Fruit fly (Drosophila melanogaster) whole organism, embryonic: ENCODE results near the gene CG43085.

Experiments used
- Ada2b ChIP-seq: fragments of 200-800 bp; sonication (Bioruptor generic); IDR thresholded peaks from 2 replicates; pipeline ENCODE4 v1.3.6; 2022; ENCODE audit warnings: missing biosample characterization, missing genetic modification characterization
- Asciz ChIP-seq: fragments of 200-800 bp; sonication (Bioruptor generic); optimal IDR thresholded peaks from 2 replicates; lab custom pipeline; 2017; ENCODE audit warnings: missing biosample characterization, mild to moderate bottlenecking, missing genetic modification characterization, missing genetic modification reagents
- Bdp1 ChIP-seq: fragments of 200-800 bp; sonication (Bioruptor generic); optimal IDR thresholded peaks from 3 replicates; lab custom pipeline; 2016; ENCODE audit warnings: missing biosample characterization, missing genetic modification characterization
- Bgb ChIP-seq: fragments of 200-800 bp; sonication (Bioruptor generic); IDR thresholded peaks from 2 replicates; pipeline ENCODE4 v1.3.6; 2022; ENCODE audit warnings: missing biosample characterization, missing genetic modification characterization; ENCODE audit not compliant: partially characterized antibody
- BtbVII ChIP-seq: fragments of 200-800 bp; sonication (Bioruptor generic); optimal IDR thresholded peaks from 3 replicates; lab custom pipeline; 2017; ENCODE audit warnings: missing biosample characterization, mild to moderate bottlenecking, missing genetic modification characterization
- CG10543 ChIP-seq: fragments of 200-800 bp; sonication (Bioruptor generic); optimal IDR thresholded peaks from 3 replicates; lab custom pipeline; 2017; ENCODE audit warnings: missing biosample characterization, mild to moderate bottlenecking, missing genetic modification characterization, moderate library complexity
- CG11456 ChIP-seq: fragments of 200-800 bp; sonication (Bioruptor generic); IDR thresholded peaks from 3 replicates; pipeline ENCODE4 v1.3.6; 2022; ENCODE audit warnings: missing biosample characterization, missing genetic modification characterization
- CG11504 ChIP-seq: fragments of 200-800 bp; sonication (Bioruptor generic); optimal IDR thresholded peaks from 3 replicates; lab custom pipeline; 2019; ENCODE audit warnings: missing biosample characterization, mild to moderate bottlenecking, missing genetic modification characterization, moderate library complexity
- CG11696 ChIP-seq: fragments of 200-800 bp; sonication (Bioruptor generic); IDR thresholded peaks from 2 replicates; pipeline ENCODE4 v1.3.6; 2022; ENCODE audit warnings: missing biosample characterization, missing genetic modification characterization
- CG12155 ChIP-seq: fragments of 200-800 bp; sonication (Bioruptor generic); optimal IDR thresholded peaks from 3 replicates; lab custom pipeline; 2016; ENCODE audit warnings: missing biosample characterization, missing genetic modification characterization
- CG13624 ChIP-seq: fragments of 200-800 bp; sonication (Bioruptor generic); optimal IDR thresholded peaks from 2 replicates; lab custom pipeline; 2016; ENCODE audit warnings: missing biosample characterization, missing genetic modification characterization
- CG15601 ChIP-seq: fragments of 200-800 bp; sonication (Bioruptor generic); optimal IDR thresholded peaks from 3 replicates; lab custom pipeline; 2019; ENCODE audit warnings: missing biosample characterization, mild to moderate bottlenecking, missing genetic modification characterization, moderate library complexity
- CG1602 ChIP-seq: fragments of 200-800 bp; sonication (Bioruptor generic); optimal IDR thresholded peaks from 3 replicates; lab custom pipeline; 2016; ENCODE audit warnings: missing biosample characterization, missing genetic modification characterization
- CG16863 ChIP-seq: fragments of 200-800 bp; sonication (Bioruptor generic); optimal IDR thresholded peaks from 3 replicates; lab custom pipeline; 2016; ENCODE audit warnings: missing biosample characterization, missing genetic modification characterization
- CG2889 ChIP-seq: fragments of 200-800 bp; sonication (Bioruptor generic); IDR thresholded peaks from 3 replicates; pipeline ENCODE4 v1.3.6; 2022; ENCODE audit warnings: missing biosample characterization, missing genetic modification characterization
- CG30431 ChIP-seq: fragments of 200-800 bp; sonication (Bioruptor generic); optimal IDR thresholded peaks from 2 replicates; lab custom pipeline; 2017; ENCODE audit warnings: missing biosample characterization, missing genetic modification characterization
- CG31224 ChIP-seq: fragments of 200-800 bp; sonication (Bioruptor generic); IDR thresholded peaks from 2 replicates; pipeline ENCODE4 v1.3.6; 2022; ENCODE audit warnings: missing biosample characterization, missing genetic modification characterization
- CG31365 ChIP-seq: fragments of 200-800 bp; sonication (Bioruptor generic); optimal IDR thresholded peaks from 2 replicates; lab custom pipeline; 2018; ENCODE audit warnings: missing biosample characterization, mild to moderate bottlenecking, missing genetic modification characterization
- CG3407 ChIP-seq: fragments of 200-800 bp; sonication (Bioruptor generic); optimal IDR thresholded peaks from 2 replicates; lab custom pipeline; 2018; ENCODE audit warnings: missing biosample characterization, mild to moderate bottlenecking, missing genetic modification characterization
- CG4820 ChIP-seq: fragments of 200-800 bp; sonication (Bioruptor generic); optimal IDR thresholded peaks from 3 replicates; lab custom pipeline; 2016; ENCODE audit warnings: missing biosample characterization, missing genetic modification characterization
- CG6689 ChIP-seq: fragments of 200-800 bp; sonication (Bioruptor generic); IDR thresholded peaks from 2 replicates; pipeline ENCODE4 v1.3.6; 2022; ENCODE audit warnings: missing biosample characterization, missing genetic modification characterization
- CG6791 ChIP-seq: fragments of 200-800 bp; sonication (Bioruptor generic); IDR thresholded peaks from 3 replicates; pipeline ENCODE4 v1.3.6; 2022; ENCODE audit warnings: missing biosample characterization, missing genetic modification characterization; ENCODE audit not compliant: partially characterized antibody
- CG7357 ChIP-seq: fragments of 200-800 bp; sonication (Bioruptor generic); IDR thresholded peaks from 3 replicates; pipeline ENCODE4 v1.3.6; 2022; ENCODE audit warnings: missing biosample characterization, missing genetic modification characterization
- CG7786 ChIP-seq: fragments of 200-800 bp; sonication (Bioruptor generic); optimal IDR thresholded peaks from 2 replicates; lab custom pipeline; 2016; ENCODE audit warnings: missing biosample characterization, missing genetic modification characterization
- CG7928 ChIP-seq: fragments of 200-800 bp; sonication (Bioruptor generic); optimal IDR thresholded peaks from 2 replicates; lab custom pipeline; 2017; ENCODE audit warnings: missing biosample characterization, mild to moderate bottlenecking, missing genetic modification characterization
- CG9727 ChIP-seq: fragments of 200-800 bp; sonication (Bioruptor generic); optimal IDR thresholded peaks from 3 replicates; lab custom pipeline; 2017; ENCODE audit warnings: missing biosample characterization, mild to moderate bottlenecking, missing genetic modification characterization
- CG9797 ChIP-seq: fragments of 200-800 bp; sonication (Bioruptor generic); optimal IDR thresholded peaks from 3 replicates; lab custom pipeline; 2018; ENCODE audit warnings: missing biosample characterization, mild to moderate bottlenecking, missing genetic modification characterization
- Camta ChIP-seq: fragments of 200-800 bp; sonication (Bioruptor generic); optimal IDR thresholded peaks from 2 replicates; lab custom pipeline; 2016; ENCODE audit warnings: missing biosample characterization, missing genetic modification characterization
- Ets65A ChIP-seq: fragments of 200-800 bp; sonication (Bioruptor generic); peaks from one replicate; lab custom pipeline; 2016; ENCODE audit warnings: missing biosample characterization, missing genetic modification characterization
- Fer3 ChIP-seq: fragments of 200-800 bp; sonication (Bioruptor generic); optimal IDR thresholded peaks from 2 replicates; lab custom pipeline; 2018; ENCODE audit warnings: missing biosample characterization, mild to moderate bottlenecking, missing genetic modification characterization, moderate library complexity
- Myb ChIP-seq: fragments of 200-800 bp; sonication (Bioruptor generic); optimal IDR thresholded peaks from 2 replicates; lab custom pipeline; 2016; ENCODE audit warnings: missing biosample characterization, missing genetic modification characterization
- NC2β ChIP-seq: fragments of 200-800 bp; sonication (Bioruptor generic); optimal IDR thresholded peaks from 2 replicates; lab custom pipeline; 2016; ENCODE audit warnings: missing biosample characterization, missing genetic modification characterization
- NfI ChIP-seq: fragments of 200-800 bp; sonication (Bioruptor generic); optimal IDR thresholded peaks from 3 replicates; lab custom pipeline; 2018; ENCODE audit warnings: missing biosample characterization, mild to moderate bottlenecking, missing genetic modification characterization, moderate library complexity
- PHDP ChIP-seq: fragments of 200-800 bp; sonication (Bioruptor generic); optimal IDR thresholded peaks from 3 replicates; lab custom pipeline; 2018; ENCODE audit warnings: missing biosample characterization, mild to moderate bottlenecking, missing genetic modification characterization, moderate library complexity
- Sry-δ ChIP-seq: fragments of 200-800 bp; sonication (Bioruptor generic); optimal IDR thresholded peaks from 2 replicates; lab custom pipeline; 2016; ENCODE audit warnings: missing biosample characterization, missing genetic modification characterization
- Usf ChIP-seq: fragments of 200-800 bp; sonication (Bioruptor generic); optimal IDR thresholded peaks from 2 replicates; lab custom pipeline; 2017; ENCODE audit warnings: missing genotype, missing biosample characterization, missing genetic modification characterization
- cas ChIP-seq: fragments of 200-800 bp; sonication (Bioruptor generic); IDR thresholded peaks from 2 replicates; pipeline ENCODE4 v1.3.6; 2022; ENCODE audit warnings: missing biosample characterization, missing genetic modification characterization
- cwo ChIP-seq: fragments of 200-800 bp; sonication (Bioruptor generic); optimal IDR thresholded peaks from 3 replicates; lab custom pipeline; 2017; ENCODE audit warnings: missing biosample characterization, missing genetic modification characterization, mild to moderate bottlenecking, moderate library complexity, missing genetic modification reagents
- dimm ChIP-seq: fragments of 200-800 bp; sonication (Bioruptor generic); IDR thresholded peaks from 2 replicates; pipeline ENCODE4 v1.3.6; 2022; ENCODE audit warnings: missing biosample characterization, missing genetic modification characterization
- esg ChIP-seq: fragments of 200-800 bp; sonication (Bioruptor generic); conservative IDR thresholded peaks from 2 replicates; pipeline ENCODE4 v1.3.6; 2022; ENCODE audit warnings: missing biosample characterization, missing genetic modification characterization
- fd3F ChIP-seq: fragments of 200-800 bp; sonication (Bioruptor generic); optimal IDR thresholded peaks from 2 replicates; lab custom pipeline; 2018; ENCODE audit warnings: missing biosample characterization, mild to moderate bottlenecking, missing genetic modification characterization, moderate library complexity
- fd96Cb ChIP-seq: fragments of 200-800 bp; sonication (Bioruptor generic); optimal IDR thresholded peaks from 2 replicates; lab custom pipeline; 2018; ENCODE audit warnings: missing biosample characterization, mild to moderate bottlenecking, missing genetic modification characterization, moderate library complexity
- grau ChIP-seq: fragments of 200-800 bp; optimal IDR thresholded peaks from 3 replicates; lab custom pipeline; 2019; ENCODE audit warnings: missing biosample characterization, mild to moderate bottlenecking, missing genetic modification characterization, moderate library complexity
- kay ChIP-seq: fragments of 200-800 bp; sonication (Bioruptor generic); optimal IDR thresholded peaks from 2 replicates; lab custom pipeline; 2016; ENCODE audit warnings: missing biosample characterization, missing genetic modification characterization
- odd ChIP-seq: fragments of 200-800 bp; sonication (Bioruptor generic); optimal IDR thresholded peaks from 2 replicates; lab custom pipeline; 2017; ENCODE audit warnings: missing biosample characterization, mild to moderate bottlenecking, missing genetic modification characterization
- pfk ChIP-seq: fragments of 200-800 bp; sonication (Bioruptor generic); optimal IDR thresholded peaks from 2 replicates; lab custom pipeline; 2018; ENCODE audit warnings: missing biosample characterization, mild to moderate bottlenecking, missing genetic modification characterization, moderate library complexity
- scrt ChIP-seq: fragments of 200-800 bp; sonication (Bioruptor generic); optimal IDR thresholded peaks from 2 replicates; lab custom pipeline; 2018; ENCODE audit warnings: missing biosample characterization, mild to moderate bottlenecking, missing genetic modification characterization, moderate library complexity
- seq ChIP-seq: fragments of 200-800 bp; sonication (Bioruptor generic); IDR thresholded peaks from 2 replicates; pipeline ENCODE4 v1.3.6; 2022; ENCODE audit warnings: missing biosample characterization, missing genetic modification characterization
- toy ChIP-seq: fragments of 200-800 bp; sonication (Bioruptor generic); IDR thresholded peaks from 2 replicates; pipeline ENCODE4 v1.3.6; 2022; ENCODE audit warnings: missing biosample characterization, missing genetic modification characterization
- vfl ChIP-seq: fragments of 200-800 bp; sonication (Bioruptor generic); optimal IDR thresholded peaks from 2 replicates; lab custom pipeline; 2016; ENCODE audit warnings: missing biosample characterization, missing genetic modification characterization
- zen2 ChIP-seq: fragments of 200-800 bp; sonication (Bioruptor generic); IDR thresholded peaks from 3 replicates; pipeline ENCODE4 v1.3.6; 2022; ENCODE audit warnings: missing biosample characterization, missing genetic modification characterization; ENCODE audit not compliant: partially characterized antibody
- zf30C ChIP-seq: fragments of 200-800 bp; sonication (Bioruptor generic); optimal IDR thresholded peaks from 3 replicates; lab custom pipeline; 2018; ENCODE audit warnings: missing biosample characterization, mild to moderate bottlenecking, missing genetic modification characterization

CG43085 gene

DNA sequence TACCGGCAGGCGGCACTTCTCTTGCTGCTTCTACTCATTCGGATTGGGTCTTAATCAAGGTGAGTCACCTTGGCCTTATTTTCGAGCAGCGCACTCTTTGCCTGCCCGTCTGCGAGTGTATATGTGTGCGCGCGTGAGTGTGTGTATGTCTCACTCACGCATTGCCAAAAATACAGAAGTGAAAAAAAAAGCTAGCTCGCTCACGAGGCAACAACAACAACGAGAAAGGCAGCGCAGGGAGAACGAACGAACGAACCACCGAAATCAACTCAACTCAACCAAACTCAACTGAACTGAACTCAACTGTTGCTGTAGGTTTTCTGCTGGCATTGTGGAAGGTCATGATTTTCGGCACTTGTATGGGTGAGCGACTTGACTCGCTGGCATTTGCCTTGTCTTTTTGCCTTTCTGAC is 32.6 kb downstream of the CG43085 start (continued):
- TF ChIP-seq CG3407 (GFP tag; lab: Kevin White, UChicago) (no peak), Asciz (GFP tag; lab: Kevin White, UChicago) (no peak), vfl (GFP tag; lab: Kevin White, UChicago) (no peak), PHDP (tag; lab: Kevin White, UChicago) (no peak), cwo (GFP tag; lab: Kevin White, UChicago) (peak; percentile 77), Bdp1 (GFP tag; lab: Kevin White, UChicago) (no peak), zen2 (GFP tag; lab: Robert Waterston, UW) (peak; percentile 44; the same call in 1 of the 3 replicates), esg (GFP tag; lab: Robert Waterston, UW) (no peak), CG4820 (GFP tag; lab: Kevin White, UChicago) (no peak), seq (GFP tag; lab: Robert Waterston, UW) (no peak), CG12155 (GFP tag; lab: Kevin White, UChicago) (no peak), scrt (GFP tag; lab: Kevin White, UChicago) (peak; percentile 94), CG1602 (no peak), CG30431 (no peak), NfI (GFP tag; lab: Kevin White, UChicago) (no peak), CG15601 (no peak), CG13624 (GFP tag; lab: Kevin White, UChicago) (no peak), Ada2b (GFP tag; lab: Robert Waterston, UW) (no peak), CG6791 (GFP tag; lab: Robert Waterston, UW) (no peak), CG9727 (no peak), Camta (GFP tag; lab: Kevin White, UChicago) (no peak), Sry-δ (GFP tag; lab: Kevin White, UChicago) (no peak), CG7786 (GFP tag; lab: Kevin White, UChicago) (no peak), dimm (GFP tag; lab: Robert Waterston, UW) (no peak), CG7928 (no peak), CG9797 (GFP tag; lab: Kevin White, UChicago) (no peak), CG6689 (GFP tag; lab: Robert Waterston, UW) (no peak), fd96Cb (tag; lab: Kevin White, UChicago) (no peak), Ets65A (GFP tag; lab: Kevin White, UChicago) (no peak), BtbVII (GFP tag; lab: Kevin White, UChicago) (no peak), NC2β (GFP tag; lab: Kevin White, UChicago) (no peak), grau (no peak), CG11504 (tag; lab: Kevin White, UChicago) (no peak), CG31365 (tag; lab: Kevin White, UChicago) (no peak), CG10543 (peak; percentile 68), CG2889 (GFP tag; lab: Robert Waterston, UW) (no peak), Bgb (GFP tag; lab: Robert Waterston, UW) (peak; percentile 54; the same call in 1 of the 2 replicates), pfk (GFP tag; lab: Kevin White, UChicago) (no peak), zf30C (GFP tag; lab: Kevin White, UChicago) (no peak), Fer3 (tag; lab: Kevin White, UChicago) (no peak), CG7357 (GFP tag; lab: Robert Waterston, UW) (no peak), CG11456 (GFP tag; lab: Robert Waterston, UW) (no peak), Usf (GFP tag; lab: Kevin White, UChicago) (no peak), fd3F (GFP tag; lab: Kevin White, UChicago) (no peak), CG11696 (GFP tag; lab: Robert Waterston, UW) (no peak), Myb (GFP tag; lab: Kevin White, UChicago) (no peak), cas (no peak), kay (GFP tag; lab: Kevin White, UChicago) (peak; percentile 29), toy (GFP tag; lab: Robert Waterston, UW) (no peak), CG31224 (GFP tag; lab: Robert Waterston, UW) (no peak), odd (GFP tag; lab: Kevin White, UChicago) (no peak), CG16863 (GFP tag; lab: Kevin White, UChicago) (no peak)
